Worm (Caenorhabditis elegans) whole organism, L2 larva: ENCODE data around the gene T11F9.1.

Source experiments
- C34F6.9 ChIP-seq: fragments of 150-350 bp; optimal IDR thresholded peaks from 2 replicates; lab custom pipeline; 2014; ENCODE audit warnings: missing biosample characterization, missing genetic modification characterization
- R02D3.7 ChIP-seq: fragments of 150-350 bp; optimal IDR thresholded peaks from 2 replicates; lab custom pipeline; 2014; ENCODE audit warnings: missing biosample characterization, missing genetic modification characterization
- Y55F3AM.14 ChIP-seq: fragments of 200-800 bp; sonication (Bioruptor generic); optimal IDR thresholded peaks from 2 replicates; lab custom pipeline; 2018; ENCODE audit warnings: mild to moderate bottlenecking, missing genetic modification characterization, missing compliant biosample characterization
- ZK546.5 ChIP-seq: sonication (generic microtip); optimal IDR thresholded peaks from 2 replicates; lab custom pipeline; 2017; ENCODE audit warnings: missing biosample characterization, missing genetic modification characterization
- alr-1 ChIP-seq: fragments of 150-350 bp; optimal IDR thresholded peaks from 2 replicates; lab custom pipeline; 2014; ENCODE audit warnings: missing biosample characterization, missing genetic modification characterization
- blmp-1 ChIP-seq: sonication (generic microtip); optimal IDR thresholded peaks from 2 replicates; lab custom pipeline; 2017; ENCODE audit warnings: missing genetic modification characterization, mild to moderate bottlenecking, missing compliant biosample characterization, antibody characterized with exemption, moderate library complexity; ENCODE audit not compliant: insufficient read depth
- ceh-16 ChIP-seq: fragments of 150-350 bp; optimal IDR thresholded peaks from 2 replicates; lab custom pipeline; 2014; ENCODE audit warnings: missing biosample characterization, missing genetic modification characterization
- ceh-82 ChIP-seq: fragments of 150-350 bp; optimal IDR thresholded peaks from 2 replicates; lab custom pipeline; 2014; ENCODE audit warnings: missing biosample characterization, missing genetic modification characterization
- crh-2 ChIP-seq: sonication (generic microtip); optimal IDR thresholded peaks from 2 replicates; lab custom pipeline; 2017; ENCODE audit warnings: missing biosample characterization, missing genetic modification characterization
- dmd-4 ChIP-seq: sonication (generic microtip); optimal IDR thresholded peaks from 2 replicates; lab custom pipeline; 2017; ENCODE audit warnings: missing biosample characterization, missing genetic modification characterization
- egl-27 ChIP-seq: sonication (generic microtip); optimal IDR thresholded peaks from 3 replicates; lab custom pipeline; 2017; ENCODE audit warnings: missing biosample characterization, missing genetic modification reagents, missing genetic modification characterization
- elt-1 ChIP-seq: fragments of 150-350 bp; optimal IDR thresholded peaks from 2 replicates; lab custom pipeline; 2014; ENCODE audit warnings: missing biosample characterization, missing genetic modification characterization
- elt-3 ChIP-seq: sonication (generic microtip); optimal IDR thresholded peaks from 2 replicates; lab custom pipeline; 2017; ENCODE audit warnings: missing biosample characterization, missing genetic modification characterization
- fos-1 ChIP-seq: fragments of 150-350 bp; optimal IDR thresholded peaks from 2 replicates; lab custom pipeline; 2014; ENCODE audit warnings: missing biosample characterization, missing genetic modification characterization
- lin-11 ChIP-seq: fragments of 150-350 bp; sonication (generic microtip); optimal IDR thresholded peaks from 2 replicates; lab custom pipeline; 2014; ENCODE audit warnings: missing biosample characterization, missing genetic modification characterization, inconsistent platforms, mixed read lengths
- lin-13 ChIP-seq: fragments of 150-350 bp; optimal IDR thresholded peaks from 2 replicates; lab custom pipeline; 2014; ENCODE audit warnings: missing biosample characterization, missing genetic modification reagents, missing genetic modification characterization
- lin-39 ChIP-seq: fragments of 150-350 bp; optimal IDR thresholded peaks from 2 replicates; lab custom pipeline; 2014; ENCODE audit warnings: missing biosample characterization, missing genetic modification reagents, missing genetic modification characterization
- lsy-2 ChIP-seq, 2 experiments: fragments of 150-350 bp in 1 of 2; sonication (generic microtip) in 1 of 2; optimal IDR thresholded peaks; 2 replicates each; lab custom pipeline; 2014 to 2017; ENCODE audit warnings: missing biosample characterization in 2 of 2, missing genetic modification characterization in 2 of 2
- mab-5 ChIP-seq: fragments of 150-350 bp; optimal IDR thresholded peaks from 2 replicates; lab custom pipeline; 2014; ENCODE audit warnings: missing biosample characterization, missing genetic modification characterization
- mbf-1 ChIP-seq: sonication (generic microtip); optimal IDR thresholded peaks from 2 replicates; lab custom pipeline; 2017; ENCODE audit warnings: missing biosample characterization, missing genetic modification characterization
- mdl-1 ChIP-seq, 2 experiments: fragments of 150-350 bp in 1 of 2; sonication (generic microtip) in 1 of 2; optimal IDR thresholded peaks; 2 replicates each; lab custom pipeline; 2017; ENCODE audit warnings: missing biosample characterization in 2 of 2, missing genetic modification characterization in 2 of 2
- nhr-10 ChIP-seq: sonication (generic microtip); optimal IDR thresholded peaks from 2 replicates; lab custom pipeline; 2017; ENCODE audit warnings: missing biosample characterization, missing genetic modification characterization
- nhr-11 ChIP-seq: fragments of 150-350 bp; optimal IDR thresholded peaks from 2 replicates; lab custom pipeline; 2014; ENCODE audit warnings: missing biosample characterization, missing genetic modification characterization
- nhr-12 ChIP-seq: fragments of 150-350 bp; optimal IDR thresholded peaks from 2 replicates; lab custom pipeline; 2014; ENCODE audit warnings: missing biosample characterization, missing genetic modification characterization
- nhr-129 ChIP-seq: fragments of 150-350 bp; optimal IDR thresholded peaks from 2 replicates; lab custom pipeline; 2014; ENCODE audit warnings: missing biosample characterization, missing genetic modification characterization
- nhr-21 ChIP-seq: fragments of 150-350 bp; optimal IDR thresholded peaks from 2 replicates; lab custom pipeline; 2014; ENCODE audit warnings: missing biosample characterization, missing genetic modification characterization
- nhr-237 ChIP-seq: fragments of 150-350 bp; optimal IDR thresholded peaks from 2 replicates; lab custom pipeline; 2014; ENCODE audit warnings: missing biosample characterization, missing genetic modification characterization
- nhr-25 ChIP-seq: fragments of 150-350 bp; sonication (generic microtip); optimal IDR thresholded peaks from 3 replicates; lab custom pipeline; 2014; ENCODE audit warnings: missing biosample characterization, missing genetic modification characterization
- nhr-6 ChIP-seq: fragments of 150-350 bp; optimal IDR thresholded peaks from 2 replicates; lab custom pipeline; 2014; ENCODE audit warnings: missing biosample characterization, missing genetic modification characterization
- nhr-77 ChIP-seq: fragments of 150-350 bp; optimal IDR thresholded peaks from 2 replicates; lab custom pipeline; 2014; ENCODE audit warnings: missing biosample characterization, missing genetic modification characterization
- peb-1 ChIP-seq: fragments of 150-350 bp; optimal IDR thresholded peaks from 2 replicates; lab custom pipeline; 2014; ENCODE audit warnings: missing biosample characterization, missing genetic modification characterization
- sem-4 ChIP-seq: fragments of 150-350 bp; optimal IDR thresholded peaks from 2 replicates; lab custom pipeline; 2014; ENCODE audit warnings: missing biosample characterization, missing genetic modification reagents, missing genetic modification characterization
- sma-3 ChIP-seq: sonication (generic microtip); optimal IDR thresholded peaks from 2 replicates; lab custom pipeline; 2016; ENCODE audit warnings: missing genetic modification reagents, missing genetic modification characterization, missing compliant biosample characterization
- sma-9 ChIP-seq, 2 experiments: fragments of 150-350 bp in 1 of 2; sonication (generic microtip) in 1 of 2; optimal IDR thresholded peaks; 2 replicates each; lab custom pipeline; 2014 to 2016; ENCODE audit warnings: missing genetic modification characterization in 2 of 2, mild to moderate bottlenecking in 1 of 2, missing biosample characterization in 1 of 2, missing compliant biosample characterization in 1 of 2, missing genetic modification reagents in 1 of 2, moderate library complexity in 1 of 2
- snpc-4 ChIP-seq: fragments of 150-350 bp; optimal IDR thresholded peaks from 2 replicates; lab custom pipeline; 2014; ENCODE audit warnings: missing biosample characterization, missing genetic modification characterization
- unc-39 ChIP-seq: fragments of 150-350 bp; optimal IDR thresholded peaks from 2 replicates; lab custom pipeline; 2014; ENCODE audit warnings: missing biosample characterization, missing genetic modification characterization
- unc-55 ChIP-seq: fragments of 150-350 bp; sonication (generic microtip); optimal IDR thresholded peaks from 3 replicates; lab custom pipeline; 2014; ENCODE audit warnings: missing biosample characterization, missing genetic modification reagents, missing genetic modification characterization
- unc-62 ChIP-seq: fragments of 150-350 bp; optimal IDR thresholded peaks from 2 replicates; lab custom pipeline; 2014; ENCODE audit warnings: missing biosample characterization, missing genetic modification reagents, missing genetic modification characterization
- zag-1 ChIP-seq: fragments of 150-350 bp; optimal IDR thresholded peaks from 2 replicates; lab custom pipeline; 2014; ENCODE audit warnings: missing biosample characterization, missing genetic modification characterization
- ztf-1 ChIP-seq: fragments of 200-800 bp; sonication (Bioruptor generic); conservative IDR thresholded peaks from 2 replicates; pipeline ENCODE4 v1.3.6; 2022; ENCODE audit warnings: missing genetic modification characterization, missing compliant biosample characterization
- ztf-11 ChIP-seq: sonication (generic microtip); optimal IDR thresholded peaks from 2 replicates; lab custom pipeline; 2017; ENCODE audit warnings: missing biosample characterization, missing genetic modification characterization
- ztf-4 ChIP-seq: fragments of 150-350 bp; optimal IDR thresholded peaks from 2 replicates; lab custom pipeline; 2014; ENCODE audit warnings: missing biosample characterization, missing genetic modification characterization

Gene T11F9.1

DNA sequence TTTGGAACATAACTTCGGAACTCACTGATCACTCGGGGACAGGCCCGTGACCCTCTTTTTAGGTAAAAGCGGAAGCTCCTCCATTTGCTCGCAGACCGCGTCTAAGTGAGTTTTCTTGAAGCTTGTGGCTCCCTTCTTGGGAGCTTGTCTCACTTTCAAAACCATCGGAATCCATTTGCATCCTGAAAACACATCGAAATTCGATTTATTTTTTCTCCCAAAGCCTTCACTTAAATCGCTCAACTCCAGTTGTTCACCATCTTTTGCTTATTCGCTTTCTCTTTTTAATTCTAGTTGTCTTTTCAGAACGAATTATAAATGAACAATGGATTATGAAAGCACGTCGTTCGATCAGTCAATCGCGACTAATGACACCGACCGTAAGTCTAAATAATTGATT is at the start of gene T11F9.1:
Gene T11F9.1 (plus strand): TSS at position 301 of the 400 bp plus-strand sequence.
- TF ChIP-seq elt-3 (tag; lab: Kevin White, UChicago): no peak
- TF ChIP-seq ztf-11 (tag; lab: Kevin White, UChicago): no peak
- TF ChIP-seq blmp-1 (tag; lab: Kevin White, UChicago): no peak
- no peak for TF ChIP-seq elt-1
- no peak for TF ChIP-seq mab-5 (tag; lab: Kevin White, UChicago)
- TF ChIP-seq fos-1 (tag; lab: Kevin White, UChicago): no peak
- TF ChIP-seq nhr-10: no peak
- TF ChIP-seq unc-62 (GFP tag; lab: Kevin White, UChicago): no peak
- no peak for TF ChIP-seq dmd-4

DNA sequence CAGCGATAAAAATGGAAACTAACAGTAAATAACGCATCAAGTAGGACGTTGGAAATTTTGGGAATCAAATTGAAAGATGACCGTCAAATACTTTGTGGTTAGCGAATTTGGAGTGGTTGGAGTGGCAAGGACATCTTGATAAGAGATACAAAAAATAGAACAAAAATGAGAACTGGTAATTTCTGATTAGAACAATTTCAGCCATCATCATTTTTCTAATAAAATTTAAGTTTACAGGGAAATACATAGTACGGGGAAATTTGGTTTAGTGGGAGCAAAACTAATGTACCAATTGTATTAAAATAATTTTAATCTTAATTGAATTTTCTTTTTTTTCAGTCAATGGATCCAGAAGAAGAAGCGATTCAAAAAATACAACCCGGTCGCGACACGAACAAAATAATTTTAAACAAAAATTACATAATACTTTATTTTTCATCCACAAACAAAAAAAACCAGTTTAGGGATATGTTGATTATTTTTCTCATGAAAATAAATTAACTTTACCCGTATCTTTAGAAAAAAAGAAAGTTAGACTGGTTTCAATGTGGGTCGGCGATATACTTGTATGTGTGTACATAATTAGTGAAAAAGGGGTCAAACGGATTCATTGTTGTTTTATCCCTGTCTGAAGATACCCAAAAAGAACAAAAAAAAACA is 48.3 kb upstream of the T11F9.1 start, which contains the start of the genes K03B8.8 and grl-3:
Gene K03B8.8 (minus strand): TSS at position 101 of the 660 bp plus-strand sequence.
Gene grl-3 (plus strand): TSS at position 610 of the 660 bp plus-strand sequence.
- no peak for TF ChIP-seq nhr-11
- no peak for TF ChIP-seq nhr-25
- no peak for TF ChIP-seq ztf-1 (GFP tag; lab: Robert Waterston, UW)
- TF ChIP-seq C34F6.9: no peak
- no peak for TF ChIP-seq fos-1 (tag; lab: Kevin White, UChicago)
- TF ChIP-seq nhr-10: no peak
- TF ChIP-seq mab-5 (tag; lab: Kevin White, UChicago): no peak
- TF ChIP-seq mdl-1 (tag; optimal IDR thresholded peaks at IDR 0.05; lab: Kevin White, UChicago): no peak
- TF ChIP-seq unc-62 (GFP tag; lab: Kevin White, UChicago): no peak
- no peak for TF ChIP-seq egl-27 (tag; lab: Kevin White, UChicago)
- TF ChIP-seq lin-13 (GFP tag; lab: Kevin White, UChicago): no peak
- TF ChIP-seq dmd-4: no peak
- no peak for TF ChIP-seq sem-4

DNA sequence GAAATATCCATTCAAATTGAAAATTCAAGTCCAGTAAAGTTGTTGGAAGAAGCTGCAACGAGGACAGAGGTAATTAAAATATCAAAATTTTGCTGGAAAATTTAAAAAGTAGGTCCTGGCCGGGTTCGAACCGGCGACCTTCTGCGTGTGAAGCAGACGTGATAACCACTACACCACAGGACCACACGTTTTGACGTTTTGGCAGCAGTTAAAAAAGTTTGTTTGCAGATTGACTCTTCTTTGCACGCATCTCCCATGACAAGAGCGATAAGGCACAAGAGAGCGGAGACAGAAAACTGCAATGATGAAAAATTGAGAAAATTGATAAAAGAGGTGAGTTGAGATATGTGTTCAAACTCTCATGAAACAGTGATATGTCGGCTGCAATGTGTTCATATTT is 47.2 kb upstream of the T11F9.1 start:
- TF ChIP-seq unc-39 (tag; lab: Kevin White, UChicago) (no peak), unc-62 (GFP tag; lab: Kevin White, UChicago) (no peak), peb-1 (tag; lab: Kevin White, UChicago) (no peak), lin-11 (tag; lab: Kevin White, UChicago) (no peak), ztf-4 (no peak), R02D3.7 (no peak), ceh-16 (tag; lab: Kevin White, UChicago) (no peak), unc-55 (GFP tag; lab: Kevin White, UChicago) (no peak), crh-2 (tag; lab: Kevin White, UChicago) (peak; percentile 40), C34F6.9 (no peak), ztf-11 (tag; lab: Kevin White, UChicago) (no peak), Y55F3AM.14 (GFP tag; lab: Kevin White, UChicago) (no peak), ztf-1 (GFP tag; lab: Robert Waterston, UW) (no peak), nhr-25 (no peak), nhr-77 (no peak), sem-4 (no peak), nhr-6 (no peak), nhr-21 (tag; lab: Kevin White, UChicago) (peak; percentile 13), sma-3 (peak; percentile 65), nhr-237 (tag; lab: Kevin White, UChicago) (no peak), ceh-82 (no peak), mbf-1 (tag; lab: Kevin White, UChicago) (no peak), nhr-129 (peak; percentile 48), nhr-11 (no peak), fos-1 (tag; lab: Kevin White, UChicago) (peak; percentile 61), blmp-1 (tag; lab: Kevin White, UChicago) (no peak), mab-5 (tag; lab: Kevin White, UChicago) (no peak), ZK546.5 (no peak), sma-9 (GFP tag; optimal IDR thresholded peaks at IDR 0.05; lab: Kevin White, UChicago) (peak; percentile 63), sma-9 (tag; optimal IDR thresholded peaks at IDR 0.05; lab: Kevin White, UChicago) (no peak), lin-39 (tag; lab: Kevin White, UChicago) (no peak), zag-1 (no peak), lsy-2 (tag; optimal IDR thresholded peaks at IDR 0.05; lab: Kevin White, UChicago) (no peak), egl-27 (tag; lab: Kevin White, UChicago) (peak; percentile 15), alr-1 (no peak), nhr-12 (tag; lab: Kevin White, UChicago) (no peak), snpc-4 (peak; percentile 65)
